Fruit fly (Drosophila melanogaster) whole organism: ENCODE data around the gene Or88a.

Experiments
- CG8478 ChIP-seq: fragments of >200 bp; optimal IDR thresholded peaks from 2 replicates; lab custom pipeline; 2018; ENCODE audit warnings: inconsistent platforms
- Dll ChIP-seq: fragments of >200 bp; optimal IDR thresholded peaks from 2 replicates; lab custom pipeline; 2017
- EcR ChIP-seq, 2 experiments: fragments of >200 bp; optimal IDR thresholded peaks; 2 replicates each; lab custom pipeline; 2017; ENCODE audit warnings: missing biosample characterization in 2 of 2, missing genetic modification characterization in 2 of 2, missing genetic modification reagents in 2 of 2
- pan ChIP-seq: fragments of >200 bp; optimal IDR thresholded peaks from 2 replicates; lab custom pipeline; 2017
- psq ChIP-seq: fragments of >200 bp; optimal IDR thresholded peaks from 2 replicates; lab custom pipeline; 2017
- usp ChIP-seq: fragments of >200 bp; optimal IDR thresholded peaks from 2 replicates; lab custom pipeline; 2017; ENCODE audit warnings: missing biosample characterization, missing genetic modification characterization, mixed read lengths

Or88a gene

dm6 chr3R:14070664-14071063 is 38.6 kb upstream of the Or88a start:
- TF ChIP-seq EcR (GFP tag; optimal IDR thresholded peaks at IDR 0.05; lab: Kevin White, UChicago) (no peak), CG8478 (lab: Kevin White, UChicago) (no peak), Dll (lab: Kevin White, UChicago) (no peak), usp (GFP tag; lab: Kevin White, UChicago) (no peak), pan (lab: Kevin White, UChicago) (no peak), psq (lab: Kevin White, UChicago) (no peak)

dm6 chr3R:14077026-14077425 is 32.2 kb upstream of the Or88a start:
- TF ChIP-seq Dll (lab: Kevin White, UChicago) (no peak), psq (lab: Kevin White, UChicago) (no peak), pan (lab: Kevin White, UChicago) (no peak), EcR (GFP tag; optimal IDR thresholded peaks at IDR 0.05; lab: Kevin White, UChicago) (no peak), CG8478 (lab: Kevin White, UChicago) (no peak), usp (GFP tag; lab: Kevin White, UChicago) (no peak)

- no peak for TF ChIP-seq psq (lab: Kevin White, UChicago)
- no peak for TF ChIP-seq pan (lab: Kevin White, UChicago)
- TF ChIP-seq usp (GFP tag; lab: Kevin White, UChicago): no peak
- no peak for TF ChIP-seq CG8478 (lab: Kevin White, UChicago)
- no peak for TF ChIP-seq Dll (lab: Kevin White, UChicago)
- TF ChIP-seq EcR (GFP tag; optimal IDR thresholded peaks at IDR 0.05; lab: Kevin White, UChicago): no peak
Observed at dm6 chr3R:14081526-14081925, 27.7 kb upstream of the Or88a start.

dm6 chr3R:14085555-14085954 is 23.7 kb upstream of the Or88a start:
- no peak for TF ChIP-seq CG8478 (lab: Kevin White, UChicago)

- TF ChIP-seq CG8478 (lab: Kevin White, UChicago) (no peak), psq (lab: Kevin White, UChicago) (no peak), EcR (GFP tag; optimal IDR thresholded peaks at IDR 0.05; lab: Kevin White, UChicago) (no peak), usp (GFP tag; lab: Kevin White, UChicago) (no peak), pan (lab: Kevin White, UChicago) (no peak), Dll (lab: Kevin White, UChicago) (no peak)
Observed at dm6 chr3R:14088157-14088556, 21.1 kb upstream of the Or88a start.

- no peak for TF ChIP-seq pan (lab: Kevin White, UChicago)
Observed at dm6 chr3R:14088887-14089567, 20.2 kb upstream of the Or88a start, which contains the start of gene Npc2b. TSS of gene Npc2b (plus strand) at chr3R:14089517.

dm6 chr3R:14095428-14095827 is 13.8 kb upstream of the Or88a start:
- TF ChIP-seq pan (lab: Kevin White, UChicago) (no peak), usp (GFP tag; lab: Kevin White, UChicago) (no peak), psq (lab: Kevin White, UChicago) (no peak), CG8478 (lab: Kevin White, UChicago) (no peak), Dll (lab: Kevin White, UChicago) (no peak), EcR (GFP tag; optimal IDR thresholded peaks at IDR 0.05; lab: Kevin White, UChicago) (no peak)

dm6 chr3R:14095916-14096315 is 13.3 kb upstream of the Or88a start:
- TF ChIP-seq CG8478 (lab: Kevin White, UChicago) (no peak), Dll (lab: Kevin White, UChicago) (no peak), pan (lab: Kevin White, UChicago) (no peak), psq (lab: Kevin White, UChicago) (no peak), EcR (GFP tag; optimal IDR thresholded peaks at IDR 0.05; lab: Kevin White, UChicago) (no peak), usp (GFP tag; lab: Kevin White, UChicago) (no peak)

- TF ChIP-seq CG8478 (lab: Kevin White, UChicago): no peak
- no peak for TF ChIP-seq psq (lab: Kevin White, UChicago)
- no peak for TF ChIP-seq pan (lab: Kevin White, UChicago)
- TF ChIP-seq Dll (lab: Kevin White, UChicago): no peak
- no peak for TF ChIP-seq EcR (GFP tag; optimal IDR thresholded peaks at IDR 0.05; lab: Kevin White, UChicago)
- no peak for TF ChIP-seq usp (GFP tag; lab: Kevin White, UChicago)
Observed at dm6 chr3R:14096792-14097191, 12.5 kb upstream of the Or88a start, which contains the start of gene CCHa1. TSS of gene CCHa1 (minus strand) at chr3R:14096835.

- TF ChIP-seq psq (lab: Kevin White, UChicago): no peak
- TF ChIP-seq usp (GFP tag; lab: Kevin White, UChicago): no peak
- no peak for TF ChIP-seq EcR (GFP tag; optimal IDR thresholded peaks at IDR 0.05; lab: Kevin White, UChicago)
- no peak for TF ChIP-seq CG8478 (lab: Kevin White, UChicago)
- TF ChIP-seq pan (lab: Kevin White, UChicago): no peak
- no peak for TF ChIP-seq Dll (lab: Kevin White, UChicago)
Observed at dm6 chr3R:14097980-14098379, 11.3 kb upstream of the Or88a start, which contains the start of gene CG9920. TSS of gene CG9920 (minus strand) at chr3R:14098080.

- no peak for TF ChIP-seq pan (lab: Kevin White, UChicago)
- TF ChIP-seq CG8478 (lab: Kevin White, UChicago): no peak
- no peak for TF ChIP-seq EcR (GFP tag; optimal IDR thresholded peaks at IDR 0.05; lab: Kevin White, UChicago)
- TF ChIP-seq psq (lab: Kevin White, UChicago): no peak
- no peak for TF ChIP-seq Dll (lab: Kevin White, UChicago)
- no peak for TF ChIP-seq usp (GFP tag; lab: Kevin White, UChicago)
Observed at dm6 chr3R:14098527-14099109, 10.6 kb upstream of the Or88a start.
